Worm (Caenorhabditis elegans): Measurements from ENCODE around the gene best-9.

best-9 gene

ce11 chrIV:6529832-6530231 is 30.7 kb upstream of the best-9 start:
- no peak for TF ChIP-seq lin-39 (tag; optimal IDR thresholded peaks at IDR 0.05)
- no peak for TF ChIP-seq aha-1 (tag; optimal IDR thresholded peaks at IDR 0.05)
- no peak for TF ChIP-seq fkh-10 (GFP tag; optimal IDR thresholded peaks at IDR 0.05)
- no peak for TF ChIP-seq pag-3 (tag; optimal IDR thresholded peaks at IDR 0.05; ENCODE audit: borderline replicate concordance, insufficient read depth)
- no peak for TF ChIP-seq nhr-90 (tag; optimal IDR thresholded peaks at IDR 0.05; ENCODE audit: poor library complexity)
- no peak for TF ChIP-seq sox-4 (tag; optimal IDR thresholded peaks at IDR 0.05)
- no peak for TF ChIP-seq nhr-12 (tag; optimal IDR thresholded peaks at IDR 0.05)
- no peak for TF ChIP-seq zag-1 (tag; optimal IDR thresholded peaks at IDR 0.05)

- no peak for TF ChIP-seq lin-15B (tag; optimal IDR thresholded peaks at IDR 0.05)
- TF ChIP-seq hlh-4 (tag; optimal IDR thresholded peaks at IDR 0.05): no peak
- TF ChIP-seq ceh-8 (GFP tag; optimal IDR thresholded peaks at IDR 0.05): no peak
These were observed 29.1 kb upstream of the best-9 start, which contains the start of gene C01G5.4 for ce11 chrIV:6531450-6531849. TSS of gene C01G5.4 (plus strand) at chrIV:6531750.

DNA sequence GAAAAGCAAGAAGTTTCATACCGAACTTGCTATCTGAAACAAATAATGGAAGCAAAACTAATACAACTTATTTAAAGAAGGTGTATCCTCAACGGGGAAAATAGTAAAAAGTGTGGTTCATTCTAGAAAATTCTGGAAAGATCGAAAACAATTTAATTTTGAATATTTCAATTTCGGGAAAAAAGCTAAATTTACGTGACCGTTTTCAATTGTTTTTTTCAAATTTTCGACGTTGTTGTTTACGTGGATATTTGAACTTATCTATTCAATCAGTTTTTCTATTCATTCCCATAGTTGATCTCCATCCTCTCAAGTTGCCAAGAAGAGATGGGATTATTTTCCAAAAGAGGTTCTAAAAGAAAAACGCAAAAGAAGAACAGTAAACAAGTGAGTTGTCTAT is 24.6 kb upstream of the best-9 start, which contains the start of gene C01G5.3:
C01G5.3 (plus strand) TSS at position 301 of the 400 bp plus-strand sequence.
- TF ChIP-seq ama-1 (optimal IDR thresholded peaks at IDR 0.05) (no peak), efl-1 (optimal IDR thresholded peaks at IDR 0.05) (no peak), efl-1 (GFP tag; optimal IDR thresholded peaks at IDR 0.05 in 1 of 2) (peak in 1 of 2 experiments; percentile 77), nhr-77 (tag; optimal IDR thresholded peaks at IDR 0.05) (no peak), dsc-1 (tag; optimal IDR thresholded peaks at IDR 0.05) (no peak), mep-1 (tag; optimal IDR thresholded peaks at IDR 0.05) (no peak), alr-1 (tag; optimal IDR thresholded peaks at IDR 0.05; ENCODE audit: borderline replicate concordance) (no peak), nhr-90 (tag; optimal IDR thresholded peaks at IDR 0.05; ENCODE audit: poor library complexity) (no peak), grh-1 (GFP tag; IDR thresholded peaks at IDR 0.05) (no peak)

DNA sequence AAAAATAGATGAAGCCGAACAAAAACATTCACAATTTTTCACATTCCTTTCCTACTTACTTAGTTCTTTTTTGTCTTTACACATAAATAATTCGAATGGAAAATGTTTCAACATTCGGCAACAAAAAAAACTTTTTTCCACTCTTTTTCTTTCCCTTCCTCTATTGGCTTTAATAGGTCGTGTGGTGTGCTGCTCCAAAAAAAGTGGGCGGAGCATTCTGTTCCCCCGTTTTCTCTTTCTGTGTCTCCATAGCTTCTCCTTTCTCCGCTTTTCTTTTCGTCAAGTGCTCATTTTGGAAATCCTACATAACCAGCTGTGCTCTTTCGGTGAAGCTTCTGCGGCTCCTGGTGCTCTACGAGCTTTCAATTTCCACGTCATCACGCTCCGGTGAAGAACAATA is 19.1 kb upstream of the best-9 start, which contains the start of gene C01G5.25:
C01G5.25 (plus strand) TSS at position 250 of the 400 bp plus-strand sequence.
- no peak for TF ChIP-seq snu-23 (GFP tag; optimal IDR thresholded peaks at IDR 0.05)
- TF ChIP-seq egl-27 (tag; optimal IDR thresholded peaks at IDR 0.05): no peak
- no peak for TF ChIP-seq vab-15 (tag; optimal IDR thresholded peaks at IDR 0.05)
- no peak for TF ChIP-seq elt-2 (tag; optimal IDR thresholded peaks at IDR 0.05)
- TF ChIP-seq pqm-1 (tag; optimal IDR thresholded peaks at IDR 0.05): no peak
- no peak for TF ChIP-seq jun-1 (tag; optimal IDR thresholded peaks at IDR 0.05)
- TF ChIP-seq dpl-1 (GFP tag; optimal IDR thresholded peaks at IDR 0.05): peak in 1 of 3 experiments; percentile 12
- no peak for TF ChIP-seq elt-3 (tag; optimal IDR thresholded peaks at IDR 0.05)
- TF ChIP-seq dsc-1 (tag; optimal IDR thresholded peaks at IDR 0.05): no peak
- no peak for TF ChIP-seq ztf-11 (tag; optimal IDR thresholded peaks at IDR 0.05)
- no peak for TF ChIP-seq lir-3 (tag; optimal IDR thresholded peaks at IDR 0.05; ENCODE audit: poor library complexity)
- peak; percentile 56 for TF ChIP-seq unc-86 (tag; optimal IDR thresholded peaks at IDR 0.05)
- TF ChIP-seq ceh-82 (tag; optimal IDR thresholded peaks at IDR 0.05): peak in 1 of 3 experiments; percentile 23
- TF ChIP-seq fkh-8 (tag; optimal IDR thresholded peaks at IDR 0.05): peak; percentile 2
- TF ChIP-seq mep-1 (tag; optimal IDR thresholded peaks at IDR 0.05): no peak
- no peak for TF ChIP-seq lsy-2 (tag; optimal IDR thresholded peaks at IDR 0.05)
- peak; percentile 69 for TF ChIP-seq lin-14 (GFP tag; optimal IDR thresholded peaks at IDR 0.05)
- no peak for TF ChIP-seq sup-37 (GFP tag; optimal IDR thresholded peaks at IDR 0.05)
- no peak for TF ChIP-seq lin-39 (tag; optimal IDR thresholded peaks at IDR 0.05)
- no peak for TF ChIP-seq nhr-237 (tag; optimal IDR thresholded peaks at IDR 0.05)

All from whole organism, L1 larva.